Fruit fly (Drosophila melanogaster) whole organism, embryonic: Measurements from ENCODE around the gene Tollo.

Experiments
- Bgb ChIP-seq: fragments of 200-800 bp; sonication (Bioruptor generic); IDR thresholded peaks from 2 replicates; pipeline ENCODE4 v1.3.6; 2022; ENCODE audit warnings: missing biosample characterization, missing genetic modification characterization; ENCODE audit not compliant: partially characterized antibody
- CG10267 ChIP-seq: fragments of 200-800 bp; sonication (Bioruptor generic); optimal IDR thresholded peaks from 2 replicates; lab custom pipeline; 2018; ENCODE audit warnings: missing biosample characterization, mild to moderate bottlenecking, missing genetic modification characterization, moderate library complexity
- CG10979 ChIP-seq: fragments of 200-800 bp; sonication (Bioruptor generic); optimal IDR thresholded peaks from 2 replicates; lab custom pipeline; 2018; ENCODE audit warnings: missing biosample characterization, mild to moderate bottlenecking, missing genetic modification characterization, moderate library complexity
- CG11504 ChIP-seq: fragments of 200-800 bp; sonication (Bioruptor generic); optimal IDR thresholded peaks from 3 replicates; lab custom pipeline; 2019; ENCODE audit warnings: missing biosample characterization, mild to moderate bottlenecking, missing genetic modification characterization, moderate library complexity
- CG11560 ChIP-seq: fragments of 200-800 bp; sonication (Bioruptor generic); IDR thresholded peaks from 3 replicates; pipeline ENCODE4 v1.3.6; 2022; ENCODE audit warnings: missing biosample characterization, missing genetic modification characterization
- CG11723 ChIP-seq: fragments of 200-800 bp; sonication (Bioruptor generic); optimal IDR thresholded peaks from 2 replicates; lab custom pipeline; 2017; ENCODE audit warnings: missing biosample characterization, mild to moderate bottlenecking, missing genetic modification characterization
- CG12236 ChIP-seq: fragments of 200-800 bp; sonication (Bioruptor generic); optimal IDR thresholded peaks from 2 replicates; lab custom pipeline; 2016; ENCODE audit warnings: missing biosample characterization, missing genetic modification characterization
- CG14667 ChIP-seq: fragments of 200-800 bp; sonication (Bioruptor generic); IDR thresholded peaks from 2 replicates; pipeline ENCODE4 v1.3.6; 2022; ENCODE audit warnings: missing biosample characterization, missing genetic modification characterization
- CG15011 ChIP-seq: fragments of 200-800 bp; sonication (Bioruptor generic); optimal IDR thresholded peaks from 3 replicates; lab custom pipeline; 2018; ENCODE audit warnings: missing biosample characterization, mild to moderate bottlenecking, missing genetic modification characterization
- CG1603 ChIP-seq: fragments of 200-800 bp; sonication (Bioruptor generic); optimal IDR thresholded peaks from 2 replicates; lab custom pipeline; 2019; ENCODE audit warnings: missing biosample characterization, mild to moderate bottlenecking, missing genetic modification characterization, moderate library complexity
- CG1647 ChIP-seq: fragments of 200-800 bp; sonication (Bioruptor generic); optimal IDR thresholded peaks from 3 replicates; lab custom pipeline; 2016; ENCODE audit warnings: missing biosample characterization, missing genetic modification characterization
- CG17328 ChIP-seq: fragments of 200-800 bp; sonication (Bioruptor generic); IDR thresholded peaks from 2 replicates; pipeline ENCODE4 v1.3.6; 2022; ENCODE audit warnings: missing biosample characterization, missing genetic modification characterization
- CG17359 ChIP-seq: fragments of 200-800 bp; sonication (Bioruptor generic); optimal IDR thresholded peaks from 3 replicates; lab custom pipeline; 2018; ENCODE audit warnings: missing biosample characterization, mild to moderate bottlenecking, missing genetic modification characterization, moderate library complexity
- CG17568 ChIP-seq: fragments of 200-800 bp; sonication (Bioruptor generic); optimal IDR thresholded peaks from 2 replicates; lab custom pipeline; 2018; ENCODE audit warnings: missing biosample characterization, mild to moderate bottlenecking, missing genetic modification characterization, moderate library complexity
- CG18619 ChIP-seq: fragments of 200-800 bp; sonication (Bioruptor generic); optimal IDR thresholded peaks from 3 replicates; lab custom pipeline; 2017; ENCODE audit warnings: missing biosample characterization, mild to moderate bottlenecking, missing genetic modification characterization
- CG18764 ChIP-seq: fragments of 200-800 bp; sonication (Bioruptor generic); optimal IDR thresholded peaks from 3 replicates; lab custom pipeline; 2016; ENCODE audit warnings: missing biosample characterization, missing genetic modification characterization
- CG2889 ChIP-seq: fragments of 200-800 bp; sonication (Bioruptor generic); IDR thresholded peaks from 3 replicates; pipeline ENCODE4 v1.3.6; 2022; ENCODE audit warnings: missing biosample characterization, missing genetic modification characterization
- CG4360 ChIP-seq: fragments of 200-800 bp; sonication (Bioruptor generic); IDR thresholded peaks from 2 replicates; pipeline ENCODE4 v1.3.6; 2022; ENCODE audit warnings: missing biosample characterization, missing genetic modification characterization
- CG7357 ChIP-seq: fragments of 200-800 bp; sonication (Bioruptor generic); IDR thresholded peaks from 3 replicates; pipeline ENCODE4 v1.3.6; 2022; ENCODE audit warnings: missing biosample characterization, missing genetic modification characterization
- CG7556 ChIP-seq: fragments of 200-800 bp; sonication (Bioruptor generic); optimal IDR thresholded peaks from 2 replicates; lab custom pipeline; 2017; ENCODE audit warnings: missing biosample characterization, mild to moderate bottlenecking, missing genetic modification characterization
- CG8089 ChIP-seq: fragments of 200-800 bp; sonication (Bioruptor generic); optimal IDR thresholded peaks from 3 replicates; lab custom pipeline; 2016; ENCODE audit warnings: missing biosample characterization, missing genetic modification characterization
- CG8290 ChIP-seq, 3 experiments: fragments of 200-800 bp; sonication (Bioruptor generic); optimal IDR thresholded peaks; 2 replicates each; lab custom pipeline; 2016 to 2019; ENCODE audit warnings: missing biosample characterization in 3 of 3, missing genetic modification characterization in 3 of 3, mild to moderate bottlenecking in 2 of 3, moderate library complexity in 1 of 3
- CG9609 ChIP-seq: fragments of 200-800 bp; sonication (Bioruptor generic); optimal IDR thresholded peaks from 3 replicates; lab custom pipeline; 2016; ENCODE audit warnings: missing biosample characterization, missing genetic modification characterization
- CG9727 ChIP-seq: fragments of 200-800 bp; sonication (Bioruptor generic); optimal IDR thresholded peaks from 3 replicates; lab custom pipeline; 2017; ENCODE audit warnings: missing biosample characterization, mild to moderate bottlenecking, missing genetic modification characterization
- CG9797 ChIP-seq: fragments of 200-800 bp; sonication (Bioruptor generic); optimal IDR thresholded peaks from 3 replicates; lab custom pipeline; 2018; ENCODE audit warnings: missing biosample characterization, mild to moderate bottlenecking, missing genetic modification characterization
- Nf-YC ChIP-seq: fragments of 200-800 bp; optimal IDR thresholded peaks from 3 replicates; lab custom pipeline; 2019; ENCODE audit warnings: missing biosample characterization, mild to moderate bottlenecking, missing genetic modification characterization, moderate library complexity
- Vsx1 ChIP-seq: fragments of 200-800 bp; sonication (Bioruptor generic); optimal IDR thresholded peaks from 2 replicates; lab custom pipeline; 2017; ENCODE audit warnings: missing biosample characterization, mild to moderate bottlenecking, missing genetic modification characterization, missing genetic modification reagents
- ab ChIP-seq: fragments of 200-800 bp; sonication (Bioruptor generic); optimal IDR thresholded peaks from 2 replicates; lab custom pipeline; 2016; ENCODE audit warnings: missing biosample characterization, missing genetic modification characterization
- al ChIP-seq: fragments of 200-800 bp; sonication (Bioruptor generic); IDR thresholded peaks from 2 replicates; pipeline ENCODE4 v1.3.6; 2022; ENCODE audit warnings: missing biosample characterization, missing genetic modification characterization
- bcd ChIP-seq: fragments of 200-800 bp; sonication (Bioruptor generic); optimal IDR thresholded peaks from 2 replicates; lab custom pipeline; 2017; ENCODE audit warnings: missing biosample characterization, mild to moderate bottlenecking, missing genetic modification characterization
- dan ChIP-seq: fragments of 200-800 bp; sonication (Bioruptor generic); IDR thresholded peaks from 2 replicates; pipeline ENCODE4 v1.3.6; 2022; ENCODE audit warnings: missing biosample characterization, missing genetic modification characterization
- dimm ChIP-seq: fragments of 200-800 bp; sonication (Bioruptor generic); IDR thresholded peaks from 2 replicates; pipeline ENCODE4 v1.3.6; 2022; ENCODE audit warnings: missing biosample characterization, missing genetic modification characterization
- eyg ChIP-seq: fragments of 200-800 bp; sonication (Bioruptor generic); optimal IDR thresholded peaks from 3 replicates; lab custom pipeline; 2016; ENCODE audit warnings: missing biosample characterization, missing genetic modification characterization
- fd64A ChIP-seq: fragments of 200-800 bp; sonication (Bioruptor generic); optimal IDR thresholded peaks from 3 replicates; lab custom pipeline; 2018; ENCODE audit warnings: missing biosample characterization, mild to moderate bottlenecking, missing genetic modification characterization
- ftz-f1 ChIP-seq: fragments of 200-800 bp; sonication (Bioruptor generic); optimal IDR thresholded peaks from 2 replicates; lab custom pipeline; 2016; ENCODE audit warnings: missing biosample characterization, missing genetic modification characterization
- gt ChIP-seq: fragments of 200-800 bp; sonication (Bioruptor generic); IDR thresholded peaks from 2 replicates; pipeline ENCODE4 v1.3.6; 2022; ENCODE audit warnings: missing biosample characterization, missing genetic modification characterization
- ham ChIP-seq: fragments of 200-800 bp; sonication (Bioruptor generic); IDR thresholded peaks from 2 replicates; pipeline ENCODE4 v1.3.6; 2022; ENCODE audit warnings: missing biosample characterization, missing genetic modification characterization
- insv ChIP-seq, 2 experiments: fragments of 200-800 bp; sonication (Bioruptor generic); optimal IDR thresholded peaks; 3 replicates each; lab custom pipeline; 2016 to 2018; ENCODE audit warnings: missing biosample characterization in 2 of 2, missing genetic modification characterization in 2 of 2
- kni ChIP-seq: fragments of 200-800 bp; sonication (Bioruptor generic); optimal IDR thresholded peaks from 3 replicates; lab custom pipeline; 2017; ENCODE audit warnings: mild to moderate bottlenecking, missing biosample characterization, missing genetic modification reagents, missing genetic modification characterization
- knrl ChIP-seq: fragments of 200-800 bp; sonication (Bioruptor generic); IDR thresholded peaks from 3 replicates; pipeline ENCODE4 v1.3.6; 2022; ENCODE audit warnings: missing biosample characterization, missing genetic modification characterization; ENCODE audit not compliant: partially characterized antibody
- nerfin-2 ChIP-seq: fragments of 200-800 bp; sonication (Bioruptor generic); IDR thresholded peaks from 2 replicates; pipeline ENCODE4 v1.3.6; 2022; ENCODE audit warnings: missing biosample characterization, missing genetic modification characterization; ENCODE audit not compliant: partially characterized antibody
- otp ChIP-seq: fragments of 200-800 bp; sonication (Bioruptor generic); IDR thresholded peaks from 3 replicates; pipeline ENCODE4, ENCODE4 v1.3.6; 2022; ENCODE audit warnings: missing biosample characterization, missing genetic modification characterization
- prd ChIP-seq, 3 experiments: fragments of >200 bp in 2 of 3; fragments of 200-800 bp in 1 of 3; sonication (Bioruptor generic) in 1 of 3; optimal IDR thresholded peaks in 2 of 3; IDR thresholded peaks in 1 of 3; 2 replicates in 2 of 3; 3 replicates in 1 of 3; pipeline versions ENCODE4 v1.3.6 to Lab custom; 2017 to 2022; ENCODE audit warnings: missing biosample characterization in 1 of 3, missing genetic modification characterization in 1 of 3
- repo ChIP-seq: fragments of 200-800 bp; sonication (Bioruptor generic); optimal IDR thresholded peaks from 2 replicates; lab custom pipeline; 2016; ENCODE audit warnings: missing biosample characterization, missing genetic modification characterization
- row ChIP-seq: fragments of 200-800 bp; sonication (Bioruptor generic); IDR thresholded peaks from 3 replicates; pipeline ENCODE4 v1.3.6; 2022; ENCODE audit warnings: missing biosample characterization, missing genetic modification characterization
- salm ChIP-seq: fragments of 200-800 bp; sonication (Bioruptor generic); optimal IDR thresholded peaks from 2 replicates; lab custom pipeline; 2018; ENCODE audit warnings: missing biosample characterization, mild to moderate bottlenecking, missing genetic modification characterization
- sd ChIP-seq: fragments of 200-800 bp; sonication (Bioruptor generic); optimal IDR thresholded peaks from 3 replicates; lab custom pipeline; 2018; ENCODE audit warnings: missing biosample characterization, mild to moderate bottlenecking, missing genetic modification characterization, moderate library complexity
- tin ChIP-seq: fragments of 200-800 bp; sonication (Bioruptor generic); optimal IDR thresholded peaks from 3 replicates; lab custom pipeline; 2016; ENCODE audit warnings: missing biosample characterization, missing genetic modification characterization
- toy ChIP-seq: fragments of 200-800 bp; sonication (Bioruptor generic); IDR thresholded peaks from 2 replicates; pipeline ENCODE4 v1.3.6; 2022; ENCODE audit warnings: missing biosample characterization, missing genetic modification characterization
- twi ChIP-seq: fragments of 200-800 bp; optimal IDR thresholded peaks from 2 replicates; lab custom pipeline; 2019; ENCODE audit warnings: missing biosample characterization, mild to moderate bottlenecking, missing genetic modification characterization, moderate library complexity
- zfh2 ChIP-seq: fragments of 200-800 bp; sonication (Bioruptor generic); optimal IDR thresholded peaks from 2 replicates; lab custom pipeline; 2016; ENCODE audit warnings: missing biosample characterization, missing genetic modification characterization

Gene Tollo

dm6 chr3L:15249729-15250128 lies 14.3 kb downstream of the Tollo start (continued):
- TF ChIP-seq dan (GFP tag; lab: Robert Waterston, UW) (no peak), CG11504 (tag; lab: Kevin White, UChicago) (peak; percentile 49), CG7357 (no peak), insv (GFP tag; optimal IDR thresholded peaks at IDR 0.05; lab: Kevin White, UChicago) (no peak), Vsx1 (GFP tag; lab: Kevin White, UChicago) (no peak), bcd (GFP tag; lab: Kevin White, UChicago) (no peak), knrl (GFP tag; lab: Robert Waterston, UW) (no peak), ftz-f1 (GFP tag; lab: Kevin White, UChicago) (no peak), CG9727 (no peak), kni (GFP tag; lab: Kevin White, UChicago) (no peak), gt (GFP tag; lab: Robert Waterston, UW) (no peak), CG10267 (tag; lab: Kevin White, UChicago) (no peak), prd (optimal IDR thresholded peaks at IDR 0.05; lab: Kevin White, UChicago) (no peak), prd (GFP tag; IDR thresholded peaks at IDR 0.05; lab: Robert Waterston, UW) (no peak), tin (no peak), salm (no peak), CG9797 (no peak), CG7556 (GFP tag; lab: Kevin White, UChicago) (no peak), otp (GFP tag; lab: Robert Waterston, UW) (no peak), eyg (GFP tag; lab: Kevin White, UChicago) (no peak), CG1603 (tag; lab: Kevin White, UChicago) (peak; percentile 16), CG10979 (tag; lab: Kevin White, UChicago) (peak; percentile 48), zfh2 (no peak), fd64A (GFP tag; lab: Kevin White, UChicago) (no peak), al (no peak), CG11560 (no peak), CG14667 (GFP tag; lab: Robert Waterston, UW) (no peak), CG17328 (GFP tag; lab: Robert Waterston, UW) (no peak), CG18764 (GFP tag; lab: Kevin White, UChicago) (no peak), CG8089 (no peak), row (GFP tag; lab: Robert Waterston, UW) (no peak), CG8290 (GFP tag; optimal IDR thresholded peaks at IDR 0.05; lab: Kevin White, UChicago) (no peak), CG8290 (tag; optimal IDR thresholded peaks at IDR 0.05; lab: Kevin White, UChicago) (peak in 1 of 2 experiments; percentile 2), CG18619 (GFP tag; lab: Kevin White, UChicago) (no peak), CG15011 (GFP tag; lab: Kevin White, UChicago) (no peak), repo (GFP tag; lab: Kevin White, UChicago) (no peak), ham (GFP tag; lab: Robert Waterston, UW) (no peak), CG9609 (GFP tag; lab: Kevin White, UChicago) (no peak), Bgb (GFP tag; lab: Robert Waterston, UW) (no peak), CG11723 (no peak), CG17359 (tag; lab: Kevin White, UChicago) (peak; percentile 19), CG2889 (no peak), CG1647 (GFP tag; lab: Kevin White, UChicago) (no peak), CG4360 (GFP tag; lab: Robert Waterston, UW) (no peak), Nf-YC (tag; lab: Kevin White, UChicago) (no peak), dimm (GFP tag; lab: Robert Waterston, UW) (no peak), ab (no peak), CG12236 (GFP tag; lab: Kevin White, UChicago) (no peak), twi (tag; lab: Kevin White, UChicago) (no peak), CG17568 (GFP tag; lab: Kevin White, UChicago) (no peak), sd (tag; lab: Kevin White, UChicago) (no peak), nerfin-2 (no peak), toy (GFP tag; lab: Robert Waterston, UW) (no peak)
